Fruit fly (Drosophila melanogaster): ENCODE results near the gene Atg4b.

Gene Atg4b

DNA sequence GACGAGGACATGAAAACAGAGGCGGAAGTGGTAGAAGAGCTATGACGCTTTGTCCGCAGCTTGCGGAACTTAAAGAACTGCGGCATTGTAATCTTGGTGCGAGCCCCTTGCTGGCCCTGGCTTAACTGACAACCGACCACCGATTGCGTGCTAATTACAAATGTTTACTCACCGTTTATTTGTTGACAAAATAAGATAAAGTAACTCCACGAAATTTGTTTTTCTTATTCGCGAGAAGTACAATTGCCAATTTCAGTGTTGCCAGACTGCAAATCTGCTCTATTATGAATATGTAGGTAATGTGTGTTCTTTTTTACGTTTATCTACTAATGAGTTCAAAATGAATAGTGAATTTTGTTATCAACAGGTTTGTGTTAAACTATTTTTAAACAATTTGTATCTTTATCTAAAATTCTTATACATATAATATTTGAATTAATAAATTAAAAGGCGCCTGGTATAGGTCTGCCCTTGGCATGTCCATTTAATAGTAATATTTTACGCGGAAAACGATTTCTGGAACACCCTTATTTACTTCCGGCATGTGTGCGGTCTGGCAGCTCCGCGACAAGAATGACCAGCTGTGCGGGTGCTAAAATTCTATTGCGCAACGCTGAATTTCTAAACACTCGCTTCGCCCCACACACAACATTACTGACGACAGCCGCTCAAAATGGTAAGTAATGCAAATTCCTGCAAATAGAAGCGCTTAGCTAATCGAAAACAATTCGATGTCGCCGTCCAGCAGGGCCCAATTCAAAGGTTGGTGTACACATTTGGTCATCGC lies at the start of gene Atg4b, which contains the start of gene Hibch (continued):
- TF ChIP-seq MTF-1 (GFP tag; optimal IDR thresholded peaks at IDR 0.05; ENCODE audit: borderline replicate concordance), result peak; percentile 27
- TF ChIP-seq Drgx (GFP tag; IDR thresholded peaks at IDR 0.05), result peak; percentile 72
- peak; percentile 62 for TF ChIP-seq CG15479 (GFP tag; optimal IDR thresholded peaks at IDR 0.05)
- TF ChIP-seq CG15269 (tag; optimal IDR thresholded peaks at IDR 0.05), result peak; percentile 85
- TF ChIP-seq Abd-B (GFP tag; optimal IDR thresholded peaks at IDR 0.05), result no peak
- peak; percentile 11 for TF ChIP-seq tup (GFP tag; optimal IDR thresholded peaks at IDR 0.05)
- TF ChIP-seq CG31388 (GFP tag; optimal IDR thresholded peaks at IDR 0.05), result peak; percentile 54
- peak; percentile 81 for TF ChIP-seq CG10267 (tag; optimal IDR thresholded peaks at IDR 0.05)
- peak; percentile 79 for TF ChIP-seq CG12299 (tag; optimal IDR thresholded peaks at IDR 0.05)
- TF ChIP-seq CG4282 (GFP tag; optimal IDR thresholded peaks at IDR 0.05), result no peak
- TF ChIP-seq CG10321 (GFP tag; IDR thresholded peaks at IDR 0.05), result no peak
- peak; percentile 97 for TF ChIP-seq row (GFP tag; IDR thresholded peaks at IDR 0.05)
- TF ChIP-seq rib (GFP tag; IDR thresholded peaks at IDR 0.05), result peak; percentile 86
- TF ChIP-seq CG7963 (GFP tag; IDR thresholded peaks at IDR 0.05; ENCODE audit: partially characterized antibody), result no peak
- TF ChIP-seq HLH54F (GFP tag; optimal IDR thresholded peaks at IDR 0.05), result peak; percentile 40
- peak; percentile 97 for TF ChIP-seq aop (GFP tag; IDR thresholded peaks at IDR 0.05)
- TF ChIP-seq Neu2 (GFP tag; optimal IDR thresholded peaks at IDR 0.05; ENCODE audit: borderline replicate concordance), result no peak
- peak; percentile 31 for TF ChIP-seq Hey (tag; optimal IDR thresholded peaks at IDR 0.05)
- no peak for TF ChIP-seq da (GFP tag; optimal IDR thresholded peaks at IDR 0.05)
- TF ChIP-seq CG8388 (GFP tag; optimal IDR thresholded peaks at IDR 0.05), result peak; percentile 76
- TF ChIP-seq wdn (GFP tag; IDR thresholded peaks at IDR 0.05), result peak; percentile 79
- no peak for TF ChIP-seq ab (GFP tag; optimal IDR thresholded peaks at IDR 0.05)
- TF ChIP-seq CG6813 (GFP tag; optimal IDR thresholded peaks at IDR 0.05), result peak; percentile 54
- peak; percentile 64 for TF ChIP-seq CG17385 (GFP tag; optimal IDR thresholded peaks at IDR 0.05)
- TF ChIP-seq knrl (GFP tag; IDR thresholded peaks at IDR 0.05; ENCODE audit: partially characterized antibody), result 0 out of 3 replicates have a peak, but pooled peaks have one; percentile 20
- peak; percentile 82 for TF ChIP-seq CG4617 (GFP tag; optimal IDR thresholded peaks at IDR 0.05; ENCODE audit: borderline replicate concordance)
- TF ChIP-seq Blimp-1 (GFP tag; optimal IDR thresholded peaks at IDR 0.05), result peak; percentile 76
- peak; percentile 15 for TF ChIP-seq Myb (GFP tag; optimal IDR thresholded peaks at IDR 0.05)
- TF ChIP-seq D19B (GFP tag; optimal IDR thresholded peaks at IDR 0.05), result peak; percentile 78
- TF ChIP-seq CG4730 (GFP tag; IDR thresholded peaks at IDR 0.05), result peak; percentile 74
- TF ChIP-seq CG14014 (GFP tag; IDR thresholded peaks at IDR 0.05), result peak; percentile 69
- peak; percentile 87 for TF ChIP-seq exex (tag; optimal IDR thresholded peaks at IDR 0.05)
- peak; percentile 74; the same call in 2 of the 3 replicates for TF ChIP-seq ci (GFP tag; IDR thresholded peaks at IDR 0.05)
- no peak; the same call in 1 of the 3 replicates for TF ChIP-seq CG11695 (GFP tag; IDR thresholded peaks at IDR 0.05)
- TF ChIP-seq CG18011 (GFP tag; optimal IDR thresholded peaks at IDR 0.05), result peak; percentile 58
- no peak for TF ChIP-seq sd (tag; optimal IDR thresholded peaks at IDR 0.05)
- TF ChIP-seq Doc2 (GFP tag; IDR thresholded peaks at IDR 0.05), result no peak
- TF ChIP-seq Hand (GFP tag; optimal IDR thresholded peaks at IDR 0.05), result peak; percentile 57
- TF ChIP-seq CG33213 (GFP tag; optimal IDR thresholded peaks at IDR 0.05), result no peak
- peak; percentile 88 for TF ChIP-seq CG3281 (GFP tag; optimal IDR thresholded peaks at IDR 0.05)
- TF ChIP-seq CG32767 (GFP tag; IDR thresholded peaks at IDR 0.05), result peak; percentile 59; the same call in 1 of the 2 replicates
- peak; percentile 70 for TF ChIP-seq odd (GFP tag; optimal IDR thresholded peaks at IDR 0.05)
- TF ChIP-seq Oli (tag; optimal IDR thresholded peaks at IDR 0.05), result peak; percentile 83
- peak; percentile 84 for TF ChIP-seq CG10979 (tag; optimal IDR thresholded peaks at IDR 0.05)
- TF ChIP-seq CG17359 (tag; optimal IDR thresholded peaks at IDR 0.05), result peak; percentile 83
